Fruit fly (Drosophila melanogaster): ENCODE data around the gene Cyp1.

- no peak for TF ChIP-seq CG12605 (GFP tag; IDR thresholded peaks at IDR 0.05)
- no peak for TF ChIP-seq D1 (tag; optimal IDR thresholded peaks at IDR 0.05)
- TF ChIP-seq fd96Ca (GFP tag; IDR thresholded peaks at IDR 0.05) = no peak
- no peak for TF ChIP-seq CG15710 (tag; optimal IDR thresholded peaks at IDR 0.05)
- TF ChIP-seq CG8301 (tag; optimal IDR thresholded peaks at IDR 0.05) = no peak
- TF ChIP-seq CG4496 (GFP tag; IDR thresholded peaks at IDR 0.05) = no peak
- no peak for TF ChIP-seq CG8159 (tag; optimal IDR thresholded peaks at IDR 0.05)
- TF ChIP-seq Snoo (tag; optimal IDR thresholded peaks at IDR 0.05) = no peak
- TF ChIP-seq CG34367 (tag; optimal IDR thresholded peaks at IDR 0.05) = no peak
- no peak for TF ChIP-seq CG14655 (GFP tag; optimal IDR thresholded peaks at IDR 0.05)
Observed at dm6 chrX:16325472-16325871, 5.3 kb upstream of the Cyp1 start, which contains the start of gene CalpC.
